Worm (Caenorhabditis elegans) whole organism, late embryonic: Measurements from ENCODE around the gene srab-17.

ENCODE experiments used
- ets-4 ChIP-seq: sonication (generic microtip); optimal IDR thresholded peaks from 2 replicates; lab custom pipeline; 2016; ENCODE audit warnings: missing genetic modification characterization, missing compliant biosample characterization
- fax-1 ChIP-seq: sonication (generic microtip); optimal IDR thresholded peaks from 2 replicates; lab custom pipeline; 2016; ENCODE audit warnings: missing genotype, missing genetic modification characterization, missing compliant biosample characterization
- fkh-10 ChIP-seq: fragments of 150-350 bp; optimal IDR thresholded peaks from 2 replicates; lab custom pipeline; 2014; ENCODE audit warnings: missing biosample characterization, missing genetic modification reagents, missing genetic modification characterization
- gmeb-2 ChIP-seq: sonication (generic microtip); optimal IDR thresholded peaks from 2 replicates; lab custom pipeline; 2016; ENCODE audit warnings: missing genetic modification characterization, inconsistent platforms, missing compliant biosample characterization
- nfya-1 ChIP-seq: sonication (generic microtip); optimal IDR thresholded peaks from 2 replicates; lab custom pipeline; 2017; ENCODE audit warnings: missing genetic modification characterization, mild to moderate bottlenecking, missing compliant biosample characterization, antibody characterized with exemption, moderate library complexity
- odd-2 ChIP-seq: sonication (generic microtip); optimal IDR thresholded peaks from 2 replicates; lab custom pipeline; 2017; ENCODE audit warnings: antibody characterized with exemption, mild to moderate bottlenecking, missing genetic modification characterization, missing compliant biosample characterization
- pag-3 ChIP-seq: sonication (generic microtip); optimal IDR thresholded peaks from 2 replicates; lab custom pipeline; 2016; ENCODE audit warnings: missing compliant biosample characterization, missing genetic modification characterization, borderline replicate concordance
- pha-4 ChIP-seq: fragments of 150-350 bp; optimal IDR thresholded peaks from 2 replicates; lab custom pipeline; 2018; ENCODE audit warnings: missing biosample characterization, missing genetic modification reagents, missing genetic modification characterization
- tbx-7 ChIP-seq: sonication (generic microtip); optimal IDR thresholded peaks from 2 replicates; lab custom pipeline; 2016; ENCODE audit warnings: missing genotype, missing genetic modification characterization, missing compliant biosample characterization
- unc-55 ChIP-seq: sonication (generic microtip); optimal IDR thresholded peaks from 2 replicates; lab custom pipeline; 2017; ENCODE audit warnings: missing biosample characterization, missing genetic modification reagents, missing genetic modification characterization

DNA sequence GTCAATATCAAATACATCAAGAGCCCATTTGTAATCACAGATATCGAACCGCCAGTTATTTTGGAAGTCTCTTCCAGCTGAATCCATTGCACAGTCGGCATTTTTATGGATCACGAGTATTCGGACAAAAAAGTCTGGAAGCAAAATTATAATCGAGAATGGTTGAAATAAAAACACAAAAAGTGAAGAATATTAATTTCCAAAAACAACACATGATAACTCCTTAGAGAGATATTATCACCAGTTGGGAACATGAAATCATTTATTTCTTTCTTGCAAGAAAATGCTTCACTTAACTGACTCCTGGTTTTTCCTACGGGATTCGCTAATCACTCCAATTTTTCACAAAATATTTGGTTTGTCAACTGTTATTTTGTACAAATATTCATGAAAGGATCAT, 44.1 kb downstream of the srab-17 start, which contains the start of gene str-2:
- no peak for TF ChIP-seq gmeb-2 (tag; lab: Kevin White, UChicago)
- TF ChIP-seq fkh-10 (GFP tag; lab: Kevin White, UChicago), result no peak
- TF ChIP-seq pha-4 (tag; lab: Kevin White, UChicago), result no peak
- no peak for TF ChIP-seq tbx-7 (tag; lab: Kevin White, UChicago)
- TF ChIP-seq fax-1, result no peak
- TF ChIP-seq nfya-1 (tag; lab: Kevin White, UChicago), result no peak
- no peak for TF ChIP-seq pag-3 (tag; lab: Kevin White, UChicago)
- no peak for TF ChIP-seq ets-4 (tag; lab: Kevin White, UChicago)
- no peak for TF ChIP-seq odd-2 (tag; lab: Kevin White, UChicago)
- no peak for TF ChIP-seq unc-55 (GFP tag; lab: Kevin White, UChicago)
